Worm (Caenorhabditis elegans) whole organism, L1 larva: Measurements from ENCODE around the gene C34C6.3.

Experiments
- alr-1 ChIP-seq: fragments of 200-800 bp; sonication (Bioruptor generic); optimal IDR thresholded peaks from 2 replicates; lab custom pipeline; 2018; ENCODE audit warnings: borderline replicate concordance, mild to moderate bottlenecking, missing genetic modification characterization, missing compliant biosample characterization
- nhr-11 ChIP-seq: fragments of 150-350 bp; optimal IDR thresholded peaks from 2 replicates; lab custom pipeline; 2014; ENCODE audit warnings: missing biosample characterization, missing genetic modification characterization
- nhr-28 ChIP-seq: fragments of 150-350 bp; optimal IDR thresholded peaks from 2 replicates; lab custom pipeline; 2014; ENCODE audit warnings: missing biosample characterization, missing genetic modification characterization
- unc-62 ChIP-seq: fragments of 150-350 bp; optimal IDR thresholded peaks from 2 replicates; lab custom pipeline; 2014; ENCODE audit warnings: missing biosample characterization, missing genetic modification reagents, missing genetic modification characterization

DNA sequence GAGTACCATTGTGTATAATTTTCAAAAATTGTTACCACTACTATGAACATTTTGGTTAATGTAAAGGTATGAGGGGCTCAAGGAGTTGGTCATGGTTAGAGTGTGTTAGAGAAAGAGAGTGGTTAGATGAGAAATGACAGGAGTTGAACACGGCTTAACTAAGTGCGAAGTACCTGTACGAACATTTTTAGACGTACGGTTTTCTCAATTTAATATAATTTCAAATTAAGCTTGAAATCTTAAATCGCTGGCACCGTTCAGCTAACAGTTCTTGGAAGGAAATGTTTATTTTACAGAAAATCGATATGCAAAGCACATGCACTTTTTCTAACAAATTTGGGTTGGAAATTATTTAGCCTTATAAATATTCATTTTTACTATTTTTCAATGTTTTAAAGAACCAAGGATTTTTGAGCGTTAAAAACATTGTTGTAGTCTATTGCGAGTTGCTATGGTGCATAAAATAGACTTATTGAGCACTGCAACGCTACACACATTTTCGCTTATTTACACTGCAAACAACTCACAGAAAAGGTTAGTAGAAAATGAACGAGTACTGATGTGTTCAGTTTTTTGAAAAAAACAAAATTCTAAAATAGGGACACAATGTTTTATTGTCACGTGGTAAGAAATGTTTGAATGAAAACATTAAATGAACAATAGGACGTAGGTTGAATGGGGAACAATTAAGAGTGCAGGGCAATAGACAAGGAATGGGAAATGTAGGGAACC is 10.1 kb downstream of the C34C6.3 start, which contains the start of gene sphk-1:
- TF ChIP-seq nhr-11 (tag; lab: Kevin White, UChicago): no peak
- TF ChIP-seq alr-1 (tag; lab: Kevin White, UChicago): no peak
- no peak for TF ChIP-seq unc-62 (GFP tag; lab: Kevin White, UChicago)
- TF ChIP-seq nhr-28: no peak
